Worm (Caenorhabditis elegans): ENCODE results near the gene lact-1.

- TF ChIP-seq aly-1 (tag; optimal IDR thresholded peaks at IDR 0.05) = no peak
- no peak for TF ChIP-seq pes-1 (GFP tag; IDR thresholded peaks at IDR 0.05)
- TF ChIP-seq tbx-11 (GFP tag; IDR thresholded peaks at IDR 0.05) = no peak
- no peak for TF ChIP-seq B0310.2 (tag; optimal IDR thresholded peaks at IDR 0.05)
- no peak for TF ChIP-seq ets-7 (tag; optimal IDR thresholded peaks at IDR 0.05)
- no peak for TF ChIP-seq flt-1 (GFP tag; IDR thresholded peaks at IDR 0.05)
Observed at ce11 chrX:7254558-7254957, 5.6 kb downstream of the lact-1 start, which contains the start of gene F46H5.4.

Data from whole organism, early embryonic.